Fruit fly (Drosophila melanogaster) whole organism, embryonic: ENCODE measurements around the gene synr.

Experiments
- CG11456 ChIP-seq: fragments of 200-800 bp; sonication (Bioruptor generic); IDR thresholded peaks from 3 replicates; pipeline ENCODE4 v1.3.6; 2022; ENCODE audit warnings: missing biosample characterization, missing genetic modification characterization
- CG11504 ChIP-seq: fragments of 200-800 bp; sonication (Bioruptor generic); optimal IDR thresholded peaks from 3 replicates; lab custom pipeline; 2019; ENCODE audit warnings: missing biosample characterization, mild to moderate bottlenecking, missing genetic modification characterization, moderate library complexity
- CG12219 ChIP-seq: fragments of 200-800 bp; sonication (Bioruptor generic); optimal IDR thresholded peaks from 3 replicates; lab custom pipeline; 2018; ENCODE audit warnings: missing biosample characterization, mild to moderate bottlenecking, missing genetic modification characterization
- CG13123 ChIP-seq: fragments of 200-800 bp; sonication (Bioruptor generic); optimal IDR thresholded peaks from 2 replicates; lab custom pipeline; 2016; ENCODE audit warnings: missing biosample characterization, missing genetic modification characterization
- CG13287 ChIP-seq: fragments of 200-800 bp; sonication (Bioruptor generic); IDR thresholded peaks from 2 replicates; pipeline ENCODE4 v1.3.6; 2022; ENCODE audit warnings: missing biosample characterization, missing genetic modification characterization; ENCODE audit not compliant: partially characterized antibody
- CG15073 ChIP-seq: fragments of 200-800 bp; sonication (Bioruptor generic); optimal IDR thresholded peaks from 2 replicates; lab custom pipeline; 2016; ENCODE audit warnings: missing biosample characterization, missing genetic modification characterization
- CG31365 ChIP-seq: fragments of 200-800 bp; sonication (Bioruptor generic); optimal IDR thresholded peaks from 2 replicates; lab custom pipeline; 2018; ENCODE audit warnings: missing biosample characterization, mild to moderate bottlenecking, missing genetic modification characterization
- CG34376 ChIP-seq: fragments of 200-800 bp; sonication (Bioruptor generic); optimal IDR thresholded peaks from 2 replicates; lab custom pipeline; 2018; ENCODE audit warnings: missing biosample characterization, mild to moderate bottlenecking, missing genetic modification characterization
- CG3847 ChIP-seq: fragments of 200-800 bp; sonication (Bioruptor generic); IDR thresholded peaks from 2 replicates; pipeline ENCODE4 v1.3.6; 2022; ENCODE audit warnings: missing biosample characterization, missing genetic modification characterization
- CG9932 ChIP-seq: fragments of 200-800 bp; sonication (Bioruptor generic); IDR thresholded peaks from 2 replicates; pipeline ENCODE4 v1.3.6; 2022; ENCODE audit warnings: missing biosample characterization, missing genetic modification characterization
- Camta ChIP-seq: fragments of 200-800 bp; sonication (Bioruptor generic); optimal IDR thresholded peaks from 2 replicates; lab custom pipeline; 2016; ENCODE audit warnings: missing biosample characterization, missing genetic modification characterization
- E2f2 ChIP-seq: fragments of 200-800 bp; sonication (Bioruptor generic); IDR thresholded peaks from 2 replicates; pipeline ENCODE4 v1.3.6; 2022; ENCODE audit warnings: missing biosample characterization, missing genetic modification characterization
- Eip74EF ChIP-seq, 2 experiments: fragments of 200-800 bp in 1 of 2; fragments of >200 bp in 1 of 2; sonication (Bioruptor generic) in 1 of 2; optimal IDR thresholded peaks; 2 replicates each; lab custom pipeline; 2017 to 2019; ENCODE audit warnings: missing biosample characterization in 2 of 2, missing genetic modification characterization in 2 of 2, mild to moderate bottlenecking in 1 of 2, moderate library complexity in 1 of 2
- Fer1 ChIP-seq: fragments of 200-800 bp; sonication (Bioruptor generic); optimal IDR thresholded peaks from 2 replicates; lab custom pipeline; 2017; ENCODE audit warnings: missing biosample characterization, mild to moderate bottlenecking, missing genetic modification characterization
- Gsc ChIP-seq: fragments of 200-800 bp; sonication (Bioruptor generic); IDR thresholded peaks from 2 replicates; pipeline ENCODE4 v1.3.6; 2022; ENCODE audit warnings: missing biosample characterization, missing genetic modification characterization
- Gug ChIP-seq: fragments of 200-800 bp; sonication (Bioruptor generic); IDR thresholded peaks from 4 replicates; pipeline ENCODE4 v1.3.6; 2022; ENCODE audit warnings: missing biosample characterization, missing genetic modification characterization
- HmgD ChIP-seq: fragments of 200-800 bp; sonication (Bioruptor generic); optimal IDR thresholded peaks from 3 replicates; lab custom pipeline; 2016; ENCODE audit warnings: missing biosample characterization, missing genetic modification characterization
- HmgZ ChIP-seq: fragments of 200-800 bp; sonication (Bioruptor generic); optimal IDR thresholded peaks from 2 replicates; lab custom pipeline; 2018; ENCODE audit warnings: missing biosample characterization, mild to moderate bottlenecking, missing genetic modification characterization
- MBD-R2 ChIP-seq: fragments of 200-800 bp; sonication (Bioruptor generic); IDR thresholded peaks from 2 replicates; pipeline ENCODE4 v1.3.6; 2022; ENCODE audit warnings: missing biosample characterization, missing genetic modification characterization
- MESR4 ChIP-seq: fragments of 200-800 bp; sonication (Bioruptor generic); optimal IDR thresholded peaks from 2 replicates; lab custom pipeline; 2018; ENCODE audit warnings: missing biosample characterization, mild to moderate bottlenecking, missing genetic modification characterization, moderate library complexity
- Med ChIP-seq: fragments of 200-800 bp; sonication (Bioruptor generic); peaks from one replicate; lab custom pipeline; 2016; ENCODE audit warnings: missing biosample characterization, missing genetic modification characterization, mild to moderate bottlenecking, inconsistent platforms, moderate library complexity
- NC2α ChIP-seq: fragments of 200-800 bp; sonication (Bioruptor generic); optimal IDR thresholded peaks from 2 replicates; lab custom pipeline; 2016; ENCODE audit warnings: missing biosample characterization, missing genetic modification characterization
- PHDP ChIP-seq: fragments of 200-800 bp; sonication (Bioruptor generic); optimal IDR thresholded peaks from 3 replicates; lab custom pipeline; 2018; ENCODE audit warnings: missing biosample characterization, mild to moderate bottlenecking, missing genetic modification characterization, moderate library complexity
- Vsx1 ChIP-seq: fragments of 200-800 bp; sonication (Bioruptor generic); optimal IDR thresholded peaks from 2 replicates; lab custom pipeline; 2017; ENCODE audit warnings: missing biosample characterization, mild to moderate bottlenecking, missing genetic modification characterization, missing genetic modification reagents
- Xbp1 ChIP-seq: fragments of 200-800 bp; sonication (Bioruptor generic); optimal IDR thresholded peaks from 3 replicates; lab custom pipeline; 2016; ENCODE audit warnings: missing biosample characterization, mild to moderate bottlenecking, missing genetic modification characterization
- Xrp1 ChIP-seq: fragments of 200-800 bp; sonication (Bioruptor generic); IDR thresholded peaks from 2 replicates; pipeline ENCODE4 v1.3.6; 2022; ENCODE audit warnings: missing biosample characterization, missing genetic modification characterization
- ase ChIP-seq: fragments of 200-800 bp; sonication (Bioruptor generic); IDR thresholded peaks from 3 replicates; pipeline ENCODE4 v1.3.6; 2022; ENCODE audit warnings: missing biosample characterization, missing genetic modification characterization
- az2 ChIP-seq: fragments of 200-800 bp; sonication (Bioruptor generic); optimal IDR thresholded peaks from 3 replicates; lab custom pipeline; 2016; ENCODE audit warnings: missing biosample characterization, missing genetic modification characterization
- cg ChIP-seq: fragments of 200-800 bp; sonication (Bioruptor generic); optimal IDR thresholded peaks from 3 replicates; lab custom pipeline; 2019; ENCODE audit warnings: missing biosample characterization, mild to moderate bottlenecking, missing genetic modification characterization, moderate library complexity
- chinmo ChIP-seq: fragments of 200-800 bp; sonication (Bioruptor generic); IDR thresholded peaks from 4 replicates; pipeline ENCODE4 v1.3.6; 2022; ENCODE audit warnings: missing biosample characterization, missing genetic modification characterization; ENCODE audit not compliant: partially characterized antibody
- crp ChIP-seq, 2 experiments: fragments of 200-800 bp; sonication (Bioruptor generic); optimal IDR thresholded peaks; 2 replicates in 1 of 2; 3 replicates in 1 of 2; lab custom pipeline; 2017; ENCODE audit warnings: missing biosample characterization in 2 of 2, missing genetic modification characterization in 2 of 2, mild to moderate bottlenecking in 1 of 2, moderate library complexity in 1 of 2
- danr ChIP-seq: fragments of 200-800 bp; sonication (Bioruptor generic); IDR thresholded peaks from 2 replicates; pipeline ENCODE4 v1.3.6; 2022; ENCODE audit warnings: missing biosample characterization, missing genetic modification characterization
- dm ChIP-seq: fragments of 200-800 bp; sonication (Bioruptor generic); optimal IDR thresholded peaks from 3 replicates; lab custom pipeline; 2016; ENCODE audit warnings: missing biosample characterization, missing genetic modification characterization
- ems ChIP-seq: fragments of 200-800 bp; sonication (Bioruptor generic); optimal IDR thresholded peaks from 3 replicates; lab custom pipeline; 2016; ENCODE audit warnings: missing biosample characterization, missing genetic modification characterization
- eve ChIP-seq, 2 experiments: fragments of >200 bp; optimal IDR thresholded peaks; 2 replicates each; lab custom pipeline; 2017; ENCODE audit warnings: missing biosample characterization in 2 of 2, missing genetic modification characterization in 2 of 2
- gcm2 ChIP-seq: fragments of 200-800 bp; sonication (Bioruptor generic); optimal IDR thresholded peaks from 2 replicates; lab custom pipeline; 2016; ENCODE audit warnings: missing biosample characterization, missing genetic modification characterization
- her ChIP-seq: fragments of 200-800 bp; sonication (Bioruptor generic); optimal IDR thresholded peaks from 2 replicates; lab custom pipeline; 2016; ENCODE audit warnings: missing biosample characterization, missing genetic modification characterization
- kay ChIP-seq: fragments of 200-800 bp; sonication (Bioruptor generic); optimal IDR thresholded peaks from 2 replicates; lab custom pipeline; 2016; ENCODE audit warnings: missing biosample characterization, missing genetic modification characterization
- lab ChIP-seq: fragments of 200-800 bp; sonication (Bioruptor generic); optimal IDR thresholded peaks from 3 replicates; lab custom pipeline; 2017; ENCODE audit warnings: missing biosample characterization, missing genetic modification characterization, mild to moderate bottlenecking, moderate library complexity, missing genetic modification reagents
- lov ChIP-seq, 2 experiments: fragments of 200-800 bp in 1 of 2; fragments of >200 bp in 1 of 2; sonication (Bioruptor generic) in 1 of 2; IDR thresholded peaks in 1 of 2; optimal IDR thresholded peaks in 1 of 2; 2 replicates in 1 of 2; 3 replicates in 1 of 2; pipeline versions ENCODE4 v1.3.6 to Lab custom; 2017 to 2022; ENCODE audit warnings: missing biosample characterization in 1 of 2, missing genetic modification characterization in 1 of 2
- mam ChIP-seq: fragments of 200-800 bp; sonication (Bioruptor generic); optimal IDR thresholded peaks from 3 replicates; lab custom pipeline; 2016; ENCODE audit warnings: missing biosample characterization, missing genetic modification characterization
- nom ChIP-seq: fragments of 200-800 bp; sonication (Bioruptor generic); optimal IDR thresholded peaks from 2 replicates; lab custom pipeline; 2017; ENCODE audit warnings: missing biosample characterization, missing genetic modification characterization, mild to moderate bottlenecking, moderate library complexity, missing genetic modification reagents
- pan ChIP-seq, 4 experiments: fragments of >200 bp in 3 of 4; fragments of 200-800 bp in 1 of 4; sonication (Bioruptor generic) in 1 of 4; optimal IDR thresholded peaks in 3 of 4; IDR thresholded peaks in 1 of 4; 2 replicates each; pipeline versions ENCODE4 v1.3.6 to Lab custom; 2017 to 2022; ENCODE audit warnings: missing biosample characterization in 2 of 4, missing genetic modification characterization in 2 of 4, mixed read lengths in 1 of 4
- phol ChIP-seq: fragments of 200-800 bp; sonication (Bioruptor generic); optimal IDR thresholded peaks from 3 replicates; lab custom pipeline; 2018; ENCODE audit warnings: missing biosample characterization, mild to moderate bottlenecking, missing genetic modification characterization, moderate library complexity
- pum ChIP-seq: fragments of 200-800 bp; sonication (Bioruptor generic); optimal IDR thresholded peaks from 2 replicates; lab custom pipeline; 2016; ENCODE audit warnings: missing biosample characterization, missing genetic modification characterization
- slbo ChIP-seq: fragments of 200-800 bp; sonication (Bioruptor generic); IDR thresholded peaks from 2 replicates; pipeline ENCODE4 v1.3.6; 2022; ENCODE audit warnings: missing biosample characterization, missing genetic modification characterization
- tll ChIP-seq, 2 experiments: fragments of 200-800 bp in 1 of 2; fragments of >200 bp in 1 of 2; sonication (Bioruptor generic) in 1 of 2; optimal IDR thresholded peaks; 2 replicates each; lab custom pipeline; 2017 to 2019; ENCODE audit warnings: missing biosample characterization in 2 of 2, missing genetic modification characterization in 2 of 2, mild to moderate bottlenecking in 1 of 2, moderate library complexity in 1 of 2
- unpg ChIP-seq: fragments of 200-800 bp; sonication (Bioruptor generic); optimal IDR thresholded peaks from 3 replicates; lab custom pipeline; 2018; ENCODE audit warnings: missing biosample characterization, mild to moderate bottlenecking, missing genetic modification characterization, moderate library complexity
- zfh1 ChIP-seq: fragments of 200-800 bp; sonication (Bioruptor generic); IDR thresholded peaks from 3 replicates; pipeline ENCODE4 v1.3.6; 2022; ENCODE audit warnings: missing biosample characterization, missing genetic modification characterization

synr gene

dm6 chr2L:4965420-4965819, 22.9 kb downstream of the synr start, which contains the start of gene CG34125 (continued):
- TF ChIP-seq Med (GFP tag; lab: Kevin White, UChicago), result peak; percentile 67
- no peak for TF ChIP-seq Eip74EF (GFP tag; optimal IDR thresholded peaks at IDR 0.05; lab: Kevin White, UChicago)
- peak; percentile 13 for TF ChIP-seq MESR4 (GFP tag; lab: Kevin White, UChicago)
- TF ChIP-seq CG15073, result no peak
- no peak for TF ChIP-seq tll (GFP tag; optimal IDR thresholded peaks at IDR 0.05; lab: Kevin White, UChicago)
- no peak for TF ChIP-seq pum (GFP tag; lab: Kevin White, UChicago)
- peak; percentile 68; the same call in 1 of the 4 replicates for TF ChIP-seq chinmo
- TF ChIP-seq MBD-R2, result peak; percentile 82
- TF ChIP-seq CG31365 (tag; lab: Kevin White, UChicago), result no peak
- TF ChIP-seq dm, result no peak
- TF ChIP-seq Fer1 (GFP tag; lab: Kevin White, UChicago), result no peak
- TF ChIP-seq pan (optimal IDR thresholded peaks at IDR 0.05; lab: Kevin White, UChicago), result no peak
- peak in 1 of 2 experiments; percentile 32 for TF ChIP-seq pan (GFP tag; optimal IDR thresholded peaks at IDR 0.05 in 1 of 2, IDR thresholded peaks at IDR 0.05 in 1 of 2)
- peak; percentile 11 for TF ChIP-seq phol (tag; lab: Kevin White, UChicago)
- TF ChIP-seq CG34376 (GFP tag; lab: Kevin White, UChicago), result no peak
- no peak for TF ChIP-seq lab
- no peak for TF ChIP-seq CG12219 (GFP tag; lab: Kevin White, UChicago)
- peak; percentile 13 for TF ChIP-seq HmgZ
- no peak for TF ChIP-seq danr (GFP tag; lab: Robert Waterston, UW)
- no peak for TF ChIP-seq Gug (GFP tag; lab: Robert Waterston, UW)
- TF ChIP-seq mam (GFP tag; lab: Kevin White, UChicago), result peak; percentile 14
- peak; percentile 22; the same call in 1 of the 2 replicates for TF ChIP-seq CG13287 (GFP tag; lab: Robert Waterston, UW)
- TF ChIP-seq zfh1 (GFP tag; lab: Robert Waterston, UW), result peak; percentile 20; the same call in 1 of the 3 replicates
- no peak for TF ChIP-seq crp (GFP tag; optimal IDR thresholded peaks at IDR 0.05; lab: Kevin White, UChicago)
- TF ChIP-seq gcm2, result no peak
- TF ChIP-seq cg (GFP tag; lab: Kevin White, UChicago), result no peak
- TF ChIP-seq CG9932 (GFP tag; lab: Robert Waterston, UW), result peak; percentile 44; the same call in 1 of the 2 replicates
- TF ChIP-seq kay (GFP tag; lab: Kevin White, UChicago), result peak; percentile 97
- peak; percentile 34; the same call in 1 of the 2 replicates for TF ChIP-seq Xrp1
- peak; percentile 16 for TF ChIP-seq Camta (GFP tag; lab: Kevin White, UChicago)
- TF ChIP-seq CG11456 (GFP tag; lab: Robert Waterston, UW), result 0 out of 3 replicates have a peak, but pooled peaks have one; percentile 47
- TF ChIP-seq ase (GFP tag; lab: Robert Waterston, UW), result no peak
- TF ChIP-seq Gsc (GFP tag; lab: Robert Waterston, UW), result no peak
- no peak for TF ChIP-seq CG13123 (GFP tag; lab: Kevin White, UChicago)
- TF ChIP-seq eve (GFP tag; optimal IDR thresholded peaks at IDR 0.05; lab: Kevin White, UChicago), result no peak
- TF ChIP-seq unpg, result no peak
- no peak for TF ChIP-seq Xbp1 (GFP tag; lab: Kevin White, UChicago)
- TF ChIP-seq Vsx1, result no peak
- no peak for TF ChIP-seq HmgD (GFP tag; lab: Kevin White, UChicago)
- TF ChIP-seq slbo (GFP tag; lab: Robert Waterston, UW), result peak; percentile 32; the same call in 1 of the 2 replicates
- TF ChIP-seq ems (GFP tag; lab: Kevin White, UChicago), result peak; percentile 10
- no peak for TF ChIP-seq NC2α (GFP tag; lab: Kevin White, UChicago)
- TF ChIP-seq nom (GFP tag; lab: Kevin White, UChicago), result no peak
- TF ChIP-seq lov (optimal IDR thresholded peaks at IDR 0.05; lab: Kevin White, UChicago), result no peak
- TF ChIP-seq lov (GFP tag; IDR thresholded peaks at IDR 0.05; lab: Robert Waterston, UW), result no peak
- TF ChIP-seq CG11504 (tag; lab: Kevin White, UChicago), result no peak
- TF ChIP-seq PHDP (tag; lab: Kevin White, UChicago), result no peak
- TF ChIP-seq E2f2 (GFP tag; lab: Robert Waterston, UW), result 0 out of 2 replicates have a peak, but pooled peaks have one; percentile 22
- TF ChIP-seq CG3847 (GFP tag; lab: Robert Waterston, UW), result peak; percentile 26; the same call in 1 of the 2 replicates
- TF ChIP-seq her (GFP tag; lab: Kevin White, UChicago), result no peak
- TF ChIP-seq az2 (GFP tag; lab: Kevin White, UChicago), result peak; percentile 6
